Worm (Caenorhabditis elegans): ENCODE results near the gene C55A6.6.

C55A6.6 gene

ce11 chrV:11514677-11515076, at the start of gene C55A6.6:
C55A6.6 (minus strand) TSS chrV:11514737.
- TF ChIP-seq mls-2 (tag; optimal IDR thresholded peaks at IDR 0.05) (no peak), snpc-4 (tag; optimal IDR thresholded peaks at IDR 0.05) (no peak), hlh-1 (tag; optimal IDR thresholded peaks at IDR 0.05) (no peak), tbx-8 (GFP tag; optimal IDR thresholded peaks at IDR 0.05) (no peak), lin-32 (GFP tag; optimal IDR thresholded peaks at IDR 0.05) (no peak), blmp-1 (tag; optimal IDR thresholded peaks at IDR 0.05) (no peak), nhr-12 (tag; optimal IDR thresholded peaks at IDR 0.05) (no peak), flh-1 (GFP tag; optimal IDR thresholded peaks at IDR 0.05) (no peak), ham-2 (GFP tag; optimal IDR thresholded peaks at IDR 0.05) (no peak), mab-5 (tag; optimal IDR thresholded peaks at IDR 0.05) (no peak), cnd-1 (tag; optimal IDR thresholded peaks at IDR 0.05) (no peak), drap-1 (GFP tag; optimal IDR thresholded peaks at IDR 0.05) (no peak), ceh-83 (GFP tag; optimal IDR thresholded peaks at IDR 0.05) (no peak), sptf-1 (tag; optimal IDR thresholded peaks at IDR 0.05) (no peak), nhr-2 (tag; optimal IDR thresholded peaks at IDR 0.05) (no peak)

DNA sequence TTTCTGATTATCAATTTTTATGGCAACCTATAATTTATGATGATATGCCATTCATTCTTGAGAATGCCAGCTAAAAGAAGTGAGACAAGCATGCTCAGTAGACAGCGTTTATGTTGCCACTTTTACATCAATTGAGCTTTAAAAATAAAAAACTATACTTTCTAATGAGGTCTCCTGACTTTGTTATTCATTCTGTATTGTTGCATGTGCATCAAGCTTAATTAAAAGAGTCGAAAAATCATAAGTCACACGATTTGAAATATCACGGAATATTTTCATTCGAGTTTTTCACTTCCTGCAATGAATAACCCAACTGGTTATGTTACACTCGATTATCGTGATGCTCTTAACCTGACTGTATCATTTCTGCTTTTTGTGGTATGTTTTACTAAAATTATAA, 48.1 kb upstream of the C55A6.6 start, which contains the start of gene srx-86:
srx-86 (plus strand) TSS at position 301 of the 400 bp plus-strand sequence.
- TF ChIP-seq snpc-4 (tag; optimal IDR thresholded peaks at IDR 0.05) (no peak), ces-1 (GFP tag; optimal IDR thresholded peaks at IDR 0.05) (no peak), sptf-1 (tag; optimal IDR thresholded peaks at IDR 0.05) (no peak), zip-8 (tag; optimal IDR thresholded peaks at IDR 0.05) (no peak), flh-1 (GFP tag; optimal IDR thresholded peaks at IDR 0.05) (no peak), unc-39 (tag; optimal IDR thresholded peaks at IDR 0.05) (no peak), cnd-1 (tag; optimal IDR thresholded peaks at IDR 0.05) (no peak), mls-2 (tag; optimal IDR thresholded peaks at IDR 0.05) (no peak), tbx-8 (GFP tag; optimal IDR thresholded peaks at IDR 0.05) (no peak), mab-5 (tag; optimal IDR thresholded peaks at IDR 0.05) (no peak), bed-3 (GFP tag; optimal IDR thresholded peaks at IDR 0.05) (no peak), drap-1 (GFP tag; optimal IDR thresholded peaks at IDR 0.05) (no peak), unc-120 (tag; optimal IDR thresholded peaks at IDR 0.05; ENCODE audit: poor library complexity, severe bottlenecking) (no peak), M03D4.4 (tag; optimal IDR thresholded peaks at IDR 0.05) (no peak)

- no peak for TF ChIP-seq blmp-1 (tag; optimal IDR thresholded peaks at IDR 0.05)
- no peak for TF ChIP-seq lin-13 (tag; optimal IDR thresholded peaks at IDR 0.05)
- no peak for TF ChIP-seq sptf-1 (tag; optimal IDR thresholded peaks at IDR 0.05)
- TF ChIP-seq mep-1 (tag; optimal IDR thresholded peaks at IDR 0.05), result no peak
- peak; percentile 76 for TF ChIP-seq lsy-2 (tag; optimal IDR thresholded peaks at IDR 0.05)
- no peak for TF ChIP-seq unc-62 (GFP tag; optimal IDR thresholded peaks at IDR 0.05)
- no peak for TF ChIP-seq ham-2 (GFP tag; optimal IDR thresholded peaks at IDR 0.05)
- TF ChIP-seq flh-1 (GFP tag; optimal IDR thresholded peaks at IDR 0.05), result no peak
Measured at ce11 chrV:11554260-11554659, 39.7 kb upstream of the C55A6.6 start, which contains the start of gene duo-1. duo-1 (plus strand) TSS chrV:11554630.

- no peak for TF ChIP-seq unc-120 (tag; optimal IDR thresholded peaks at IDR 0.05; ENCODE audit: poor library complexity, severe bottlenecking)
- no peak for TF ChIP-seq tbx-8 (GFP tag; optimal IDR thresholded peaks at IDR 0.05)
- no peak for TF ChIP-seq unc-39 (tag; optimal IDR thresholded peaks at IDR 0.05)
- no peak for TF ChIP-seq ceh-83 (GFP tag; optimal IDR thresholded peaks at IDR 0.05)
- TF ChIP-seq elt-1 (tag; optimal IDR thresholded peaks at IDR 0.05; ENCODE audit: borderline replicate concordance, insufficient read depth), result no peak
- TF ChIP-seq sem-2 (GFP tag; optimal IDR thresholded peaks at IDR 0.05), result no peak
- TF ChIP-seq cnd-1 (tag; optimal IDR thresholded peaks at IDR 0.05), result no peak
- TF ChIP-seq bed-3 (GFP tag; optimal IDR thresholded peaks at IDR 0.05), result no peak
- TF ChIP-seq sptf-1 (tag; optimal IDR thresholded peaks at IDR 0.05), result no peak
- TF ChIP-seq ham-2 (GFP tag; optimal IDR thresholded peaks at IDR 0.05), result no peak
Measured at ce11 chrV:11552379-11552778, 37.8 kb upstream of the C55A6.6 start, which contains the start of gene srx-85. srx-85 (plus strand) TSS chrV:11552679.

DNA sequence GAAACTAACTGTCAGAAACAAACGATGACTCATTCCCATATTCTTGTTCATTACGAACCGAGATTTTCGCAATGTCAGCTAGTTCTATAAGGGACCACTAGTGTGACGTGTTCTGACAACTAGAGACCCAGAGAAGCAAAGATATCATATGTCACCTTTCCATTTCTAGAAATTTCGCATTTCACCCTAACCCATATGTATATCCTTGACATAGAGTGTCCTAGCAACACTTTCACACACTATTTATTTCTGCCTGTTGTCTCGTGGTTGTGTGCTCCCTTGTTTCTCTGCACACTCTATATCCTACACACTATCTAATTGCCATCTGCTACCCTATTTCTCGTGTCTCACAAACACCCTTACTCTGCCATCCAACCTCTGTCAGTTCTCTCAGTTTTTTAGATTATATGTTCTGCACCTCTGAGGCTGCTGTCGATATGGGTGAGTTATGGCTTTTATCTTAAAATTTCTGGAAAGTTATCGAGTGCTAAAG, 34.4 kb upstream of the C55A6.6 start, which contains the start of the genes F38B7.17 and F38B7.3:
F38B7.17 (minus strand) TSS at position 51 of the 493 bp plus-strand sequence.
F38B7.3 (plus strand) TSS at position 194 of the 493 bp plus-strand sequence.
- no peak for TF ChIP-seq nhr-237 (tag; optimal IDR thresholded peaks at IDR 0.05)
- peak; percentile 30 for TF ChIP-seq ces-1 (GFP tag; optimal IDR thresholded peaks at IDR 0.05)
- no peak for TF ChIP-seq nhr-76 (tag; optimal IDR thresholded peaks at IDR 0.05)
- TF ChIP-seq pha-4 (tag; optimal IDR thresholded peaks at IDR 0.05), result peak; percentile 50
- TF ChIP-seq unc-120 (tag; optimal IDR thresholded peaks at IDR 0.05; ENCODE audit: poor library complexity, severe bottlenecking), result peak; percentile 30
- peak; percentile 49 for TF ChIP-seq hlh-1 (tag; optimal IDR thresholded peaks at IDR 0.05)
- TF ChIP-seq lin-32 (GFP tag; optimal IDR thresholded peaks at IDR 0.05), result peak; percentile 11
- TF ChIP-seq lsy-2 (tag; optimal IDR thresholded peaks at IDR 0.05), result peak; percentile 13
- peak; percentile 40 for TF ChIP-seq unc-62 (GFP tag; optimal IDR thresholded peaks at IDR 0.05)
- TF ChIP-seq cnd-1 (tag; optimal IDR thresholded peaks at IDR 0.05), result peak; percentile 84
- no peak for TF ChIP-seq lin-13 (tag; optimal IDR thresholded peaks at IDR 0.05)
- no peak for TF ChIP-seq ztf-11 (tag; optimal IDR thresholded peaks at IDR 0.05)
